Fruit fly (Drosophila melanogaster) whole organism, prepupa: ENCODE measurements around the gene RpS19a.

Experiments
- CG16779 ChIP-seq: fragments of 200-800 bp; sonication (Bioruptor generic); optimal IDR thresholded peaks from 3 replicates; lab custom pipeline; 2017; ENCODE audit warnings: missing biosample characterization, mild to moderate bottlenecking, missing genetic modification characterization
- CG3919 ChIP-seq: fragments of 200-800 bp; sonication (Bioruptor generic); optimal IDR thresholded peaks from 3 replicates; lab custom pipeline; 2016; ENCODE audit warnings: missing biosample characterization, missing genetic modification characterization
- CG6792 ChIP-seq: fragments of 200-800 bp; sonication (Bioruptor generic); optimal IDR thresholded peaks from 3 replicates; lab custom pipeline; 2016; ENCODE audit warnings: missing biosample characterization, missing genetic modification characterization
- CG6854 ChIP-seq: fragments of 200-800 bp; sonication (Bioruptor generic); optimal IDR thresholded peaks from 2 replicates; lab custom pipeline; 2017; ENCODE audit warnings: missing biosample characterization, mild to moderate bottlenecking, missing genetic modification characterization
- CG7368 ChIP-seq: fragments of 200-800 bp; sonication (Bioruptor generic); optimal IDR thresholded peaks from 3 replicates; lab custom pipeline; 2016; ENCODE audit warnings: missing biosample characterization, missing genetic modification characterization
- Eip75B ChIP-seq: fragments of 200-800 bp; sonication (Bioruptor generic); optimal IDR thresholded peaks from 3 replicates; lab custom pipeline; 2016; ENCODE audit warnings: missing biosample characterization, missing genetic modification characterization
- OdsH ChIP-seq: fragments of 200-800 bp; sonication (Bioruptor generic); optimal IDR thresholded peaks from 3 replicates; lab custom pipeline; 2016; ENCODE audit warnings: missing biosample characterization, missing genetic modification characterization
- Sox15 ChIP-seq: fragments of 200-800 bp; sonication (Bioruptor generic); optimal IDR thresholded peaks from 3 replicates; lab custom pipeline; 2016; ENCODE audit warnings: missing biosample characterization, missing genetic modification characterization
- dsx ChIP-seq: fragments of 200-800 bp; optimal IDR thresholded peaks from 3 replicates; lab custom pipeline; 2019; ENCODE audit warnings: missing biosample characterization, mild to moderate bottlenecking, missing genetic modification characterization, moderate library complexity; ENCODE audit not compliant: poor library complexity, severe bottlenecking
- eg ChIP-seq: fragments of 200-800 bp; sonication (Bioruptor generic); IDR thresholded peaks from 3 replicates; pipeline ENCODE4 v1.3.6; 2022; ENCODE audit warnings: missing biosample characterization, missing genetic modification characterization
- pdm3 ChIP-seq: fragments of 200-800 bp; sonication (Bioruptor generic); optimal IDR thresholded peaks from 3 replicates; lab custom pipeline; 2016; ENCODE audit warnings: missing biosample characterization, missing genetic modification characterization
- ss ChIP-seq, 2 experiments: fragments of 200-800 bp; sonication (Bioruptor generic); optimal IDR thresholded peaks; 2 replicates in 1 of 2; 3 replicates in 1 of 2; lab custom pipeline; 2017 to 2018; ENCODE audit warnings: mild to moderate bottlenecking in 2 of 2, missing biosample characterization in 2 of 2, missing genetic modification characterization in 2 of 2, moderate library complexity in 1 of 2
- vri ChIP-seq: fragments of 200-800 bp; sonication (Bioruptor generic); optimal IDR thresholded peaks from 3 replicates; lab custom pipeline; 2016; ENCODE audit warnings: missing biosample characterization, mild to moderate bottlenecking, missing genetic modification characterization

DNA sequence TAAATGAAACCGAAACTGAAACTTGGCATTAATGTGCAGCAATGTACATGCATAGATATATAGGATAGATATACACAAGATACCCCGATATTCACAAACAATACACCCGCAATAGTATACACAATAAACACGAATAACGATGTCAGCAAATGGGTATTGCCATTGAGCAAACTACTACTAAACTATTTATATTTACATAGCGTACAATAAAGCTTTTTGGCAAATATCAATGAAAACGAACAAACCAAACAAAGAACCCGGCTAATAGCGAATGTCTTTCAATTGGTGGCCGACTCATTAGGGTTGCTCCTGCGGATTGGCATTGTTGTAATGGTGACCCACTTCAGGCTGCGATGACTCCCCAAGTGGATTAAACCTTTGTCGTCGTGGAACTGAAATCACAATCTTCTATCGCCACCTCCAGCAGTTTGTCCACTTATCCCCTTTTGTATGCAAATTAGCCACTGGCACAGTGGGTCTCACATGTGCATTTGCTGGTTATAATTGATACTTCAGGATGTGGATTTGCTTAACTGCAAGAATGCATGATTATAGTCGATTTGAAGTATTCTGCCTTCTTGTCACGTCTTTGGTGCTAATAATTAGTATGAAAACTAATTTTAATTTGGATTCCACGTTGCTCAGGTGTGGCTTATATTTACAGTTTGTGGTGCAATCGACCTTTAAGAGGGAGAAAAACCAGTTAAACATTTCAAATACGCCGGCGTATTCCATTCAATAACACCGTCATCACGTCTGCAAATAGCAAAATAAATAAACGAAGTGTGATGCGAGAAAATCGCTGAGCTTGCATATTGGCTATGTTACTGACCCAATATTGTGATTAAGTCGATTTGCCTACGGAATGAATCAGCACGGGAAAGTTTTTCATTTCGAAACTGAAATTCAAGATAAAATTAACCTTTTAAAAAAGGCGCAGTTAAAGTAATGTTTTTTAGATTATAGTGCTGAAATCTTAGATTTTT, 12.7 kb downstream of the RpS19a start:
- TF ChIP-seq OdsH (GFP tag; lab: Kevin White, UChicago) (no peak), vri (no peak), dsx (peak; percentile 28), CG7368 (GFP tag; lab: Kevin White, UChicago) (no peak), Eip75B (GFP tag; lab: Kevin White, UChicago) (peak; percentile 61), ss (GFP tag; optimal IDR thresholded peaks at IDR 0.05; lab: Kevin White, UChicago) (no peak), eg (GFP tag; lab: Robert Waterston, UW) (0 out of 3 replicates have a peak, but pooled peaks have one; percentile 27), CG3919 (GFP tag; lab: Kevin White, UChicago) (no peak), CG6792 (GFP tag; lab: Kevin White, UChicago) (no peak), CG6854 (GFP tag; lab: Kevin White, UChicago) (no peak), pdm3 (GFP tag; lab: Kevin White, UChicago) (no peak), Sox15 (GFP tag; lab: Kevin White, UChicago) (no peak), CG16779 (tag; lab: Kevin White, UChicago) (peak; percentile 48)
